Worm (Caenorhabditis elegans): ENCODE results near the gene Y97E10AR.6.
A peak's percentile ranks its signal among the peaks of the same experiment; 100 is the strongest.

The Y97E10AR.6 gene

ce11 chrV:8016928-8017327, 3.2 kb upstream of the Y97E10AR.6 start, which contains the start of gene sptl-2:
Gene sptl-2, plus strand, starts transcription at chrV:8017207.
- TF ChIP-seq W03F9.2 (tag; optimal IDR thresholded peaks at IDR 0.05) (no peak), him-1 (tag; optimal IDR thresholded peaks at IDR 0.05) (no peak), dao-5 (tag; optimal IDR thresholded peaks at IDR 0.05) (no peak)

DNA sequence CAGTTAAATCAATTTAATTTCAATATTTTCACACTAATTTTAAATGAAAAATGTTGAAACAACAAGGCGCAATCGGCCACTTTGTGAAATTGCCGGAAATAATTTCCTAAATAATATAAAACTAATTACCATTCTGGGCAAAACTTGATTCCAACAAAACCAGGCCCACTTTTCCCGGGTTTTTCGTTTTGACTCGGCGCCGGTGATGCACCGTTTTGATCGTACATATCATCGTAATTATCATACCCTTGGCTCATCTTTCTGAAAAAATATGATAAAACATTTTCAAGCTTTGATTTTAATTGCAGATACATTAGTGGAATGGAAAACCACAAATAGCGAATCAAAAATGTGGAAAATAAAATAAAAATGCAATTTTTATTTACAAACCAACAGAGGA, 1.7 kb downstream of the Y97E10AR.6 start, which contains the start of gene rpb-9:
TSS of gene rpb-9 (minus strand) at position 314 of the 400 bp plus-strand sequence.
- no peak for TF ChIP-seq dao-5 (tag; optimal IDR thresholded peaks at IDR 0.05)
- no peak for TF ChIP-seq him-1 (tag; optimal IDR thresholded peaks at IDR 0.05)
- TF ChIP-seq W03F9.2 (tag; optimal IDR thresholded peaks at IDR 0.05) = no peak

ce11 chrV:8010846-8011245, 2.9 kb downstream of the Y97E10AR.6 start, which contains the start of gene lmtr-2:
Gene lmtr-2, minus strand, starts transcription at chrV:8011106.
- TF ChIP-seq dao-5 (tag; optimal IDR thresholded peaks at IDR 0.05) = no peak
- no peak for TF ChIP-seq him-1 (tag; optimal IDR thresholded peaks at IDR 0.05)
- TF ChIP-seq W03F9.2 (tag; optimal IDR thresholded peaks at IDR 0.05) = no peak

DNA sequence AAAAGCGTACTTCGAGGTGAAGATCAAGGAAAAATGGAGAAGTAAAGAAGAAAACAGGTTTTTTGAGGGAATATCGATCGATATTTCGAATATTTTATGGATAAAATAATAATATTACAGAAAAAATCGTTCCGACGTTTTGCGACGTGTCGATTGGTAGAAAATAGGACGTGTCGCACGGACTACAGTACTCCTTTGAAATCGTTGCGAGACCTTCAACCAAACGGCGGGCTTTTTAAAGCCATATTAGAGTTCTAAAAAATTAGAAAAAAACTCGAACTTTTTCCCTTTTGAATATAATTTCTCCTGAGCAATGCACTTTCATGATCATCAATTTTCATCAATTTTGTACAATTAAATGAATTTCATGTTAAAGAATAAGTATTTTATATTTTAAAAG, 3.6 kb downstream of the Y97E10AR.6 start, which contains the start of gene Y97E10AR.4:
TSS of gene Y97E10AR.4 (minus strand) at position 131 of the 400 bp plus-strand sequence.
- TF ChIP-seq him-1 (tag; optimal IDR thresholded peaks at IDR 0.05) (no peak), W03F9.2 (tag; optimal IDR thresholded peaks at IDR 0.05) (no peak), dao-5 (tag; optimal IDR thresholded peaks at IDR 0.05) (no peak)

- TF ChIP-seq him-1 (tag; optimal IDR thresholded peaks at IDR 0.05) (no peak), dao-5 (tag; optimal IDR thresholded peaks at IDR 0.05) (no peak), W03F9.2 (tag; optimal IDR thresholded peaks at IDR 0.05) (no peak)
Observed at ce11 chrV:8007460-8008292, 6.1 kb downstream of the Y97E10AR.6 start, which contains the start of gene Y97E10AR.3. Gene Y97E10AR.3, minus strand, starts transcription at chrV:8007510.

DNA sequence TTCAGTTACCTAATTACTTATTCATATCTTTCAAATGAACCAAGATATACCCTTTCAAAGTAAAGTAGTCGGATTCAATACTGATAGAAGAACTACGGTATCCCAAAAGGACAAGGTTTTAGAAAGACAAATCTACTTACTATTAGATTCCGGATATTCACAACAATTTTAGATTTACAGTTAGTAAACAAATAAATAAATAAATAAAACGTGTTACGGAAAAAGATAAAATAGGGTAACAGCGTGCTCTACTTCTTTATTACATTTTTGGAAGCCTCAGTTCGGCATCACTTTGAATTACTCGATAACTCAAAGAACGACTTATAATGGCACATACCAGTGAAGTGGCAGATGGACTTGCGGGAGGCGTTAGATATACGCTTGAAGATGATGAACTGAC, 8.8 kb downstream of the Y97E10AR.6 start, which contains the start of gene Y97E10AR.8:
TSS of gene Y97E10AR.8 (plus strand) at position 301 of the 400 bp plus-strand sequence.
- no peak for TF ChIP-seq him-1 (tag; optimal IDR thresholded peaks at IDR 0.05)

- TF ChIP-seq him-1 (tag; optimal IDR thresholded peaks at IDR 0.05) = peak; percentile 90
- peak; percentile 74 for TF ChIP-seq W03F9.2 (tag; optimal IDR thresholded peaks at IDR 0.05)
- no peak for TF ChIP-seq dao-5 (tag; optimal IDR thresholded peaks at IDR 0.05)
Observed at ce11 chrV:8000929-8001513, 12.7 kb downstream of the Y97E10AR.6 start, which contains the start of gene Y97E10AR.1. Gene Y97E10AR.1, plus strand, starts transcription at chrV:8001463.

DNA sequence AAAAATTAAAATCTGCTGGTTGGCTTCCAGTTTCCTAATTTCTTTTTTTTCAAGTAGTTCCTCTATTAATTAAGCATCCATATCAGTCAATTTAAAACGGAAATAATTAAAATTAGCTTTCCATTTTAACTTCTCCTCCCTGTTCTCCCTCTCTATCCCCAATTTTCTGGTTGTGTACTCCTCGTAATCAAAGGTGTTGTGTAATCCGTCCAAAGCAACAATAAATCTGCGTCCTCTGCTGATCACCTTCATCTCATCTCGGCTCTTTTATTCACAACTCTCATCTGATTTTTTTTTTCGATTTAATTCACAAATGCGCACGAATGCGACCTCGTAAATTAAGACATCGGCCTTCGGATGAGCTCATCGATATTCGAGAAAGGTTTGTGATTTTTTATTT, 17.9 kb downstream of the Y97E10AR.6 start, which contains the start of gene Y97E10AR.2:
TSS of gene Y97E10AR.2 (plus strand) at position 301 of the 400 bp plus-strand sequence.
- TF ChIP-seq him-1 (tag; optimal IDR thresholded peaks at IDR 0.05) = no peak
- TF ChIP-seq dao-5 (tag; optimal IDR thresholded peaks at IDR 0.05) = no peak
- no peak for TF ChIP-seq W03F9.2 (tag; optimal IDR thresholded peaks at IDR 0.05)

- TF ChIP-seq W03F9.2 (tag; optimal IDR thresholded peaks at IDR 0.05) (no peak), him-1 (tag; optimal IDR thresholded peaks at IDR 0.05) (no peak)
Observed at ce11 chrV:7995165-7995564, 18.6 kb downstream of the Y97E10AR.6 start.

ce11 chrV:7994570-7994969, 19.2 kb downstream of the Y97E10AR.6 start, which contains the start of gene ceh-76:
Gene ceh-76, minus strand, starts transcription at chrV:7994670.
- TF ChIP-seq W03F9.2 (tag; optimal IDR thresholded peaks at IDR 0.05) (no peak), dao-5 (tag; optimal IDR thresholded peaks at IDR 0.05) (no peak), him-1 (tag; optimal IDR thresholded peaks at IDR 0.05) (no peak)

ce11 chrV:7985860-7986259, 27.9 kb downstream of the Y97E10AR.6 start, which contains the start of gene Y97E10AL.1:
Gene Y97E10AL.1, plus strand, starts transcription at chrV:7986160.
- TF ChIP-seq W03F9.2 (tag; optimal IDR thresholded peaks at IDR 0.05) (no peak), dao-5 (tag; optimal IDR thresholded peaks at IDR 0.05) (no peak), him-1 (tag; optimal IDR thresholded peaks at IDR 0.05) (no peak)

DNA sequence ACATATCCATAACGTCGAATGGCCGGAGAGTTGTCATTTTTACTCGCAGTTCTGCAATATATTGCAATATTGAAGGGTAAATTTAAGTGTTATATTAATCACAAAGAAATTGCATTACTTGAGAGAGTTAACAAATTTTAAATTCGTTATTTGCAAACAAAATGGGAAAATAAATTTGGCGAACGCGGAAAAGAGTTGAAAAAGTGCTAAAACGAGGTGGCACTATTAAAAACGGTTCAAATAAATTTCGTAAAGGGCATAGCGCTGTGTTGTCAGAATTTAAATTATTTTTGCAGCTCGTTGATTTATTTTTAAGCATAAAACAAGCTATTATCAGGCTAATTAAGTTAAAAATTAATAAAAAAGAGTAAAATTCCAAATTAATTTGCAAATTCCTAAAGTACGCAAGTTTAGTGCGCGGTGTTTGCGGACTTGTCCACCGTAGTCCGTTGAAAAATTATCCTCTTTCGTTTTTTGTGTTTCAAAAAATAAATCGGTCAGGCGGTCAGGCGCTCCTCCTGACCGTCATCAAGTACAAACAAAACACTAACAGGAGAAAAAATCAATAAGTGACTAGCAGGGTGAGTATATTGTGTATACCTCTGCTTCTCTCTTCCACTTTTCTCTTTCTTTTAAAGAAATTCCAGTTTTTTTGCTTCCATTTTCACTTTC, 30.2 kb downstream of the Y97E10AR.6 start, which contains the start of the genes natb-1 and abhd-12:
TSS of gene natb-1 (minus strand) at position 51 of the 672 bp plus-strand sequence.
TSS of gene abhd-12 (plus strand) at position 499 of the 672 bp plus-strand sequence.
- TF ChIP-seq dao-5 (tag; optimal IDR thresholded peaks at IDR 0.05) (no peak), W03F9.2 (tag; optimal IDR thresholded peaks at IDR 0.05) (peak; percentile 75), him-1 (tag; optimal IDR thresholded peaks at IDR 0.05) (no peak)

ce11 chrV:7980993-7981595, 32.7 kb downstream of the Y97E10AR.6 start, which contains the start of gene F26D11.1:
Gene F26D11.1, plus strand, starts transcription at chrV:7981545.
- TF ChIP-seq him-1 (tag; optimal IDR thresholded peaks at IDR 0.05) = no peak
- TF ChIP-seq W03F9.2 (tag; optimal IDR thresholded peaks at IDR 0.05) = no peak
- TF ChIP-seq dao-5 (tag; optimal IDR thresholded peaks at IDR 0.05) = no peak
